Worm (Caenorhabditis elegans) whole organism, L3 larva: ENCODE measurements around the gene tbh-1.

ENCODE experiments used
- ZK546.5 ChIP-seq: sonication (generic microtip); optimal IDR thresholded peaks from 2 replicates; lab custom pipeline; 2017; ENCODE audit warnings: missing biosample characterization, missing genetic modification characterization
- aly-2 ChIP-seq: fragments of 150-350 bp; optimal IDR thresholded peaks from 2 replicates; lab custom pipeline; 2014; ENCODE audit warnings: missing biosample characterization, missing genetic modification characterization
- elt-2 ChIP-seq: sonication (generic microtip); optimal IDR thresholded peaks from 2 replicates; lab custom pipeline; 2016; ENCODE audit warnings: missing genetic modification reagents, mild to moderate bottlenecking, missing genetic modification characterization, missing compliant biosample characterization
- lin-15B ChIP-seq: fragments of 150-350 bp; optimal IDR thresholded peaks from 2 replicates; lab custom pipeline; 2014; ENCODE audit warnings: missing biosample characterization, missing genetic modification characterization
- lin-39 ChIP-seq: fragments of 150-350 bp; optimal IDR thresholded peaks from 2 replicates; lab custom pipeline; 2018; ENCODE audit warnings: missing biosample characterization, missing genetic modification reagents, missing genetic modification characterization
- nhr-25 ChIP-seq: sonication (generic microtip); optimal IDR thresholded peaks from 2 replicates; lab custom pipeline; 2017; ENCODE audit warnings: missing biosample characterization, missing genetic modification characterization
- nhr-76 ChIP-seq: fragments of 150-350 bp; sonication (generic microtip); optimal IDR thresholded peaks from 5 replicates; lab custom pipeline; 2014; ENCODE audit warnings: missing biosample characterization, missing genetic modification characterization
- pha-4 ChIP-seq: fragments of 150-350 bp; optimal IDR thresholded peaks from 2 replicates; lab custom pipeline; 2014; ENCODE audit warnings: missing biosample characterization, missing genetic modification reagents, missing genetic modification characterization
- sea-2 ChIP-seq: fragments of 150-350 bp; sonication (generic microtip); optimal IDR thresholded peaks from 4 replicates; lab custom pipeline; 2014; ENCODE audit warnings: missing biosample characterization, missing genetic modification reagents, missing genetic modification characterization
- snpc-4 ChIP-seq: fragments of 150-350 bp; optimal IDR thresholded peaks from 2 replicates; lab custom pipeline; 2014; ENCODE audit warnings: missing biosample characterization, missing genetic modification characterization
- unc-39 ChIP-seq: sonication (generic microtip); optimal IDR thresholded peaks from 4 replicates; lab custom pipeline; 2017; ENCODE audit warnings: missing biosample characterization, missing genetic modification characterization
- unc-62 ChIP-seq: fragments of 150-350 bp; sonication (generic microtip); optimal IDR thresholded peaks from 4 replicates; lab custom pipeline; 2014; ENCODE audit warnings: missing biosample characterization, missing genetic modification reagents, missing genetic modification characterization
- zag-1 ChIP-seq: fragments of 150-350 bp; optimal IDR thresholded peaks from 2 replicates; lab custom pipeline; 2014; ENCODE audit warnings: missing biosample characterization, missing genetic modification characterization

DNA sequence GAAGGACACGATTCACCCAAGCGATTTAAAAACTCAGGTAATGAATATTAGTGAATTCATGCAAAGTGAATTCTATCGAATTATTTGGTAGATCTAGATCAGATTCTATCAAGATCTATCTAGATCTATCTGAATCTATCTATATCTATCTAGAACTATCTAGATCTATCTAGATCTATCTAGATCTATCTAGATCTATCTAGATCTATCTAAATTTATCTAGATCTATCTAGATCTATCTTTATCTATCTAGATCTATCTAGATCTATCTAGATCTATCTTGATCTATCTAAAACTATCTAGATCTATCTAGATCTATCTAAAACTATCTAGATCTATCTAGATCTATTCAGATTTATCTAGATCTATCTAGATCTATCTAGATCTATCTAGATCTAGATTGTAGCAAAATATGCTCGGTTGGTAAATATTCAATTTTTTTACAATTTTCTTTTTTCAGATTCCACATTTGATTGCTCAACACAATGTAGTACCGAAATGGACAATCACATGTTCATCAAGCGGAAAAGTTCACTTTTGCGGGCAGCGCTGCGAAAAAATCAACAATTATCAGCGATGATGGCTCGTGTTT is 34.6 kb downstream of the tbh-1 start:
- TF ChIP-seq zag-1 (tag; lab: Kevin White, UChicago): no peak
- no peak for TF ChIP-seq pha-4 (tag; lab: Kevin White, UChicago)
- TF ChIP-seq lin-15B (tag; lab: Kevin White, UChicago): no peak
- no peak for TF ChIP-seq aly-2 (tag; lab: Kevin White, UChicago)
- no peak for TF ChIP-seq nhr-25 (tag; lab: Kevin White, UChicago)
- no peak for TF ChIP-seq lin-39
- no peak for TF ChIP-seq snpc-4 (tag; lab: Kevin White, UChicago)
- TF ChIP-seq sea-2: no peak
- TF ChIP-seq nhr-76 (tag; lab: Kevin White, UChicago): no peak
- TF ChIP-seq unc-62 (GFP tag; lab: Kevin White, UChicago): no peak
- TF ChIP-seq elt-2 (tag; lab: Kevin White, UChicago): no peak
- TF ChIP-seq unc-39 (tag; lab: Kevin White, UChicago): no peak
- no peak for TF ChIP-seq ZK546.5
